Worm (Caenorhabditis elegans): Measurements from ENCODE around the gene rpn-9.

- no peak for TF ChIP-seq lim-6 (tag; optimal IDR thresholded peaks at IDR 0.05)
- no peak for TF ChIP-seq fax-1 (tag; optimal IDR thresholded peaks at IDR 0.05)
- TF ChIP-seq ahr-1 (tag; optimal IDR thresholded peaks at IDR 0.05), result no peak
These were observed 47.7 kb upstream of the rpn-9 start for ce11 chrII:11286445-11286844.
